Fruit fly (Drosophila melanogaster) Kc167 (cell line): ENCODE measurements around the gene CG15743.

ENCODE experiments used
- Myc ChIP-seq: fragments of >200 bp; optimal IDR thresholded peaks from 2 replicates; lab custom pipeline; 2017; ENCODE audit warnings: missing external identifiers
- Sin3A ChIP-seq: fragments of >200 bp; optimal IDR thresholded peaks from 2 replicates; lab custom pipeline; 2018; ENCODE audit warnings: missing external identifiers
- h ChIP-seq: fragments of >200 bp; optimal IDR thresholded peaks from 3 replicates; lab custom pipeline; 2018; ENCODE audit warnings: missing external identifiers
- insv ChIP-seq: fragments of >200 bp; optimal IDR thresholded peaks from 3 replicates; lab custom pipeline; 2018; ENCODE audit warnings: missing external identifiers
- psq ChIP-seq: fragments of >200 bp; optimal IDR thresholded peaks from 2 replicates; lab custom pipeline; 2017; ENCODE audit warnings: missing external identifiers
- ttk ChIP-seq: sonication (Bioruptor generic); optimal IDR thresholded peaks from 2 replicates; lab custom pipeline; 2017; ENCODE audit warnings: missing external identifiers

CG15743 gene

dm6 chrX:13280235-13280634, 5.3 kb upstream of the CG15743 start:
- TF ChIP-seq ttk (lab: Kevin White, UChicago) = no peak
- TF ChIP-seq h (lab: Kevin White, UChicago) = no peak
- no peak for TF ChIP-seq Sin3A (lab: Kevin White, UChicago)
- TF ChIP-seq Myc (lab: Kevin White, UChicago) = no peak
- no peak for TF ChIP-seq insv (lab: Kevin White, UChicago)
- TF ChIP-seq psq (lab: Kevin White, UChicago) = no peak

dm6 chrX:13280738-13281137, 4.8 kb upstream of the CG15743 start:
- TF ChIP-seq psq (lab: Kevin White, UChicago) (no peak), ttk (lab: Kevin White, UChicago) (no peak), h (lab: Kevin White, UChicago) (no peak), insv (lab: Kevin White, UChicago) (no peak), Sin3A (lab: Kevin White, UChicago) (no peak), Myc (lab: Kevin White, UChicago) (no peak)

dm6 chrX:13281244-13281877, 4.1 kb upstream of the CG15743 start:
- TF ChIP-seq psq (lab: Kevin White, UChicago) = no peak
- TF ChIP-seq h (lab: Kevin White, UChicago) = no peak
- TF ChIP-seq ttk (lab: Kevin White, UChicago) = no peak
- no peak for TF ChIP-seq insv (lab: Kevin White, UChicago)
- TF ChIP-seq Sin3A (lab: Kevin White, UChicago) = no peak
- TF ChIP-seq Myc (lab: Kevin White, UChicago) = no peak

dm6 chrX:13282717-13283116, 2.8 kb upstream of the CG15743 start:
- no peak for TF ChIP-seq h (lab: Kevin White, UChicago)
- no peak for TF ChIP-seq Sin3A (lab: Kevin White, UChicago)
- no peak for TF ChIP-seq insv (lab: Kevin White, UChicago)
- TF ChIP-seq Myc (lab: Kevin White, UChicago) = no peak
- no peak for TF ChIP-seq ttk (lab: Kevin White, UChicago)
- TF ChIP-seq psq (lab: Kevin White, UChicago) = no peak

- TF ChIP-seq psq (lab: Kevin White, UChicago) (no peak), Sin3A (lab: Kevin White, UChicago) (no peak), insv (lab: Kevin White, UChicago) (no peak), h (lab: Kevin White, UChicago) (no peak), ttk (lab: Kevin White, UChicago) (no peak), Myc (lab: Kevin White, UChicago) (no peak)
Measured at dm6 chrX:13283940-13284547, 1.5 kb upstream of the CG15743 start.

- TF ChIP-seq psq (lab: Kevin White, UChicago) (no peak), ttk (lab: Kevin White, UChicago) (no peak), h (lab: Kevin White, UChicago) (no peak), Myc (lab: Kevin White, UChicago) (no peak), Sin3A (lab: Kevin White, UChicago) (no peak), insv (lab: Kevin White, UChicago) (no peak)
Measured at dm6 chrX:13284548-13284974, 946 bp upstream of the CG15743 start.

- TF ChIP-seq insv (lab: Kevin White, UChicago) (no peak), psq (lab: Kevin White, UChicago) (no peak), Sin3A (lab: Kevin White, UChicago) (no peak), h (lab: Kevin White, UChicago) (no peak), Myc (lab: Kevin White, UChicago) (no peak), ttk (lab: Kevin White, UChicago) (no peak)
Measured at dm6 chrX:13285749-13286336, 336 bp downstream of the CG15743 start.

dm6 chrX:13287854-13288376, 2.4 kb downstream of the CG15743 start, which contains the start of gene Remo:
Remo (plus strand) TSS chrX:13288051.
- TF ChIP-seq psq (lab: Kevin White, UChicago) (no peak), h (lab: Kevin White, UChicago) (no peak), insv (lab: Kevin White, UChicago) (no peak), Myc (lab: Kevin White, UChicago) (no peak), ttk (lab: Kevin White, UChicago) (no peak), Sin3A (lab: Kevin White, UChicago) (no peak)

- TF ChIP-seq insv (lab: Kevin White, UChicago) = no peak
- no peak for TF ChIP-seq psq (lab: Kevin White, UChicago)
- no peak for TF ChIP-seq ttk (lab: Kevin White, UChicago)
- no peak for TF ChIP-seq Sin3A (lab: Kevin White, UChicago)
- no peak for TF ChIP-seq h (lab: Kevin White, UChicago)
- TF ChIP-seq Myc (lab: Kevin White, UChicago) = no peak
Measured at dm6 chrX:13296405-13297183, 11.1 kb downstream of the CG15743 start, which contains the start of gene CG1622. CG1622 (plus strand) TSS chrX:13297082.

dm6 chrX:13300835-13301502, 15.5 kb downstream of the CG15743 start:
- TF ChIP-seq h (lab: Kevin White, UChicago) = no peak
- no peak for TF ChIP-seq psq (lab: Kevin White, UChicago)
- TF ChIP-seq Sin3A (lab: Kevin White, UChicago) = no peak
- TF ChIP-seq ttk (lab: Kevin White, UChicago) = no peak
- no peak for TF ChIP-seq Myc (lab: Kevin White, UChicago)
- no peak for TF ChIP-seq insv (lab: Kevin White, UChicago)
